Worm (Caenorhabditis elegans): ENCODE results near the gene F16G10.2.

- TF ChIP-seq mel-28 (tag; optimal IDR thresholded peaks at IDR 0.05; ENCODE audit: borderline replicate concordance) (no peak), tlf-1 (GFP tag; optimal IDR thresholded peaks at IDR 0.05) (no peak), ama-1 (optimal IDR thresholded peaks at IDR 0.05) (no peak), ama-1 (GFP tag; optimal IDR thresholded peaks at IDR 0.05) (no peak), ceh-40 (GFP tag; IDR thresholded peaks at IDR 0.05) (no peak), bed-1 (GFP tag; IDR thresholded peaks at IDR 0.05) (no peak), B0261.1 (tag; optimal IDR thresholded peaks at IDR 0.05) (no peak), nhr-80 (tag; optimal IDR thresholded peaks at IDR 0.05) (no peak), ets-4 (GFP tag; optimal IDR thresholded peaks at IDR 0.05) (no peak), B0035.1 (tag; optimal IDR thresholded peaks at IDR 0.05) (no peak)
Observed at ce11 chrII:2372090-2372489, 3.0 kb upstream of the F16G10.2 start, which contains the start of gene F16G10.3.

Data from whole organism, young adult.